Fruit fly (Drosophila melanogaster): Measurements from ENCODE around the gene nudC.

DNA sequence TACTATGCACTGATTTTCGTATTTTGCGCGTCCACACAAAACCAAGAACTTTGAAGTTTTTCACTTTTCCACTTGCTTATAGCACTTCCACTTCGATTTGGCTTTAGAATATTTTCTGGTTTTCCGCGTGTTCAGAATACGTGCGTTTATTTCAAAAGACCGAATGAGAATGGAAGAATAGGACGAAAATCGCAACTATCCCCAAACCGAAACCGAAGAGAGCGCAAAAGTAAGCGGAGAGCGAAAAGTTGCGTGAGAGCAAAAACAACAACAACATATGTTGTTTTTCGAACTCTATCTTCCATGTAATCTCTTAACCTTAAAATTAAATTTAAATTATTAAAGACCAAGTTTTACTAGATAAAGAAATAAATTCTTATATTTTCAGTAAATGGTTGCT lies 2.8 kb downstream of the nudC start, which contains the start of gene CG9674:
- TF ChIP-seq Hr39 (GFP tag; optimal IDR thresholded peaks at IDR 0.05) (no peak), acj6 (GFP tag; optimal IDR thresholded peaks at IDR 0.05) (no peak), fd85E (GFP tag; optimal IDR thresholded peaks at IDR 0.05) (no peak), CG9139 (GFP tag; optimal IDR thresholded peaks at IDR 0.05) (peak; percentile 14), cyc (GFP tag; optimal IDR thresholded peaks at IDR 0.05) (no peak), svp (GFP tag) (no peak), lz (GFP tag; optimal IDR thresholded peaks at IDR 0.05) (no peak), CG6808 (GFP tag; optimal IDR thresholded peaks at IDR 0.05) (no peak), Sox14 (GFP tag; optimal IDR thresholded peaks at IDR 0.05) (no peak), CG3032 (tag; optimal IDR thresholded peaks at IDR 0.05) (no peak), CG3919 (GFP tag; optimal IDR thresholded peaks at IDR 0.05) (no peak), Hr4 (GFP tag; optimal IDR thresholded peaks at IDR 0.05) (no peak)

Data from whole organism, prepupa.